Worm (Caenorhabditis elegans) whole organism, L1 larva: ENCODE data around the gene nhr-100.

Experiments
- blmp-1 ChIP-seq: fragments of 150-350 bp; optimal IDR thresholded peaks from 2 replicates; lab custom pipeline; 2014; ENCODE audit warnings: missing biosample characterization, missing genetic modification characterization
- ceh-63 ChIP-seq: fragments of 200-800 bp; sonication (Bioruptor generic); optimal IDR thresholded peaks from 2 replicates; lab custom pipeline; 2018; ENCODE audit warnings: mild to moderate bottlenecking, missing genetic modification characterization, missing compliant biosample characterization
- lin-35 ChIP-seq, 2 experiments: fragments of 150-350 bp; optimal IDR thresholded peaks; 2 replicates each; lab custom pipeline; 2014; ENCODE audit warnings: missing biosample characterization in 2 of 2, missing genetic modification characterization in 2 of 2, missing genetic modification reagents in 2 of 2
- lsy-2 ChIP-seq, 2 experiments: fragments of 150-350 bp; optimal IDR thresholded peaks; 2 replicates each; lab custom pipeline; 2014; ENCODE audit warnings: missing biosample characterization in 2 of 2, missing genetic modification characterization in 2 of 2
- nhr-76 ChIP-seq: sonication (generic microtip); optimal IDR thresholded peaks from 2 replicates; lab custom pipeline; 2017; ENCODE audit warnings: missing biosample characterization, missing genetic modification characterization
- rnt-1 ChIP-seq: sonication (generic microtip); optimal IDR thresholded peaks from 2 replicates; lab custom pipeline; 2016; ENCODE audit warnings: mild to moderate bottlenecking, missing genetic modification characterization, moderate library complexity, missing compliant biosample characterization

- TF ChIP-seq blmp-1 (tag; lab: Kevin White, UChicago) (no peak), lsy-2 (tag; optimal IDR thresholded peaks at IDR 0.05; lab: Kevin White, UChicago) (no peak), nhr-76 (tag; lab: Kevin White, UChicago) (no peak), rnt-1 (tag; lab: Kevin White, UChicago) (no peak), ceh-63 (GFP tag; lab: Kevin White, UChicago) (no peak), lin-35 (GFP tag; optimal IDR thresholded peaks at IDR 0.05; lab: Kevin White, UChicago) (no peak)
Measured at ce11 chrIV:9773441-9773840, 45.0 kb downstream of the nhr-100 start.
